Worm (Caenorhabditis elegans) whole organism, L1 larva: ENCODE data around the gene sptl-3.

Experiments used
- C16A3.4 ChIP-seq: fragments of 150-350 bp; optimal IDR thresholded peaks from 2 replicates; lab custom pipeline; 2014; ENCODE audit warnings: missing biosample characterization, missing genetic modification characterization
- aha-1 ChIP-seq: fragments of 150-350 bp; optimal IDR thresholded peaks from 2 replicates; lab custom pipeline; 2014; ENCODE audit warnings: missing biosample characterization, missing genetic modification characterization
- ceh-63 ChIP-seq: fragments of 200-800 bp; sonication (Bioruptor generic); optimal IDR thresholded peaks from 2 replicates; lab custom pipeline; 2018; ENCODE audit warnings: mild to moderate bottlenecking, missing genetic modification characterization, missing compliant biosample characterization
- fkh-8 ChIP-seq: sonication (generic microtip); optimal IDR thresholded peaks from 2 replicates; lab custom pipeline; 2016; ENCODE audit warnings: mild to moderate bottlenecking, missing genetic modification characterization, missing compliant biosample characterization
- lin-39 ChIP-seq: fragments of 150-350 bp; optimal IDR thresholded peaks from 2 replicates; lab custom pipeline; 2014; ENCODE audit warnings: missing biosample characterization, missing genetic modification reagents, missing genetic modification characterization
- nhr-76 ChIP-seq: sonication (generic microtip); optimal IDR thresholded peaks from 2 replicates; lab custom pipeline; 2017; ENCODE audit warnings: missing biosample characterization, missing genetic modification characterization
- pqm-1 ChIP-seq: sonication (generic microtip); optimal IDR thresholded peaks from 3 replicates; lab custom pipeline; 2017; ENCODE audit warnings: missing biosample characterization, missing genetic modification characterization
- skn-1 ChIP-seq: fragments of 150-350 bp; optimal IDR thresholded peaks from 2 replicates; lab custom pipeline; 2014; ENCODE audit warnings: missing biosample characterization, missing genetic modification characterization

DNA sequence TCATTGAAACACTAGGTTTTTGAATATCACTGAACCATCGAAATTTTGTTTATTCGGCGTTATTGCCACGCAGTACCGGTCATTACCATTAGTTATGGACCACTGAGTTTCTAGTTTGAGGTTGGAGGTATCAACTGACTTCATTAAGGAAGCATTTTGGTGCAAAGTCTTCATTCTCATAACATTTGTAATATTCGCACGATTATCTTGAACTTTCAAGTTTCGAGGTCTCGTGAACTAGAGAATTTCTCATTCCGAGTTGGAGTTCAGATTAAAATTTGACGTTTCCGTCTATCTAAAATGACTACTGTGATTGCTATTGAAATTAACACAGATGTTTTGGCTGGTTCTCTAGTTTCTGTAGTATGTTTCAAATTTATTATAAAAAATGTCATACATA is 27.6 kb downstream of the sptl-3 start, which contains the start of gene srx-42:
- no peak for TF ChIP-seq nhr-76
- TF ChIP-seq aha-1 (tag; lab: Kevin White, UChicago), result no peak
- TF ChIP-seq fkh-8 (tag; lab: Kevin White, UChicago), result no peak
- no peak for TF ChIP-seq C16A3.4 (tag; lab: Kevin White, UChicago)
- no peak for TF ChIP-seq lin-39 (tag; lab: Kevin White, UChicago)
- no peak for TF ChIP-seq pqm-1
- TF ChIP-seq skn-1 (tag; lab: Kevin White, UChicago), result no peak
- no peak for TF ChIP-seq ceh-63 (GFP tag; lab: Kevin White, UChicago)
